Fruit fly (Drosophila melanogaster) whole organism, pupa: Measurements from ENCODE around the gene Exn.
A peak's percentile ranks its signal among the peaks of the same experiment; 100 is the strongest.

Experiments used
- CG10348 ChIP-seq: fragments of 200-800 bp; sonication (Bioruptor generic); IDR thresholded peaks from 2 replicates; pipeline ENCODE4 v1.3.6; 2022; ENCODE audit warnings: missing biosample characterization, missing genetic modification characterization
- CG12605 ChIP-seq: fragments of 200-800 bp; sonication (Bioruptor generic); IDR thresholded peaks from 2 replicates; pipeline ENCODE4 v1.3.6; 2022; ENCODE audit warnings: missing biosample characterization, missing genetic modification characterization
- CG13204 ChIP-seq: fragments of 200-800 bp; sonication (Bioruptor generic); optimal IDR thresholded peaks from 2 replicates; lab custom pipeline; 2018; ENCODE audit warnings: missing biosample characterization, mild to moderate bottlenecking, missing genetic modification characterization, moderate library complexity
- CG14655 ChIP-seq: fragments of 200-800 bp; sonication (Bioruptor generic); optimal IDR thresholded peaks from 3 replicates; lab custom pipeline; 2017; ENCODE audit warnings: mild to moderate bottlenecking, missing biosample characterization, missing genetic modification reagents, missing genetic modification characterization
- CG15710 ChIP-seq: fragments of 200-800 bp; sonication (Bioruptor generic); optimal IDR thresholded peaks from 2 replicates; lab custom pipeline; 2018; ENCODE audit warnings: missing biosample characterization, mild to moderate bottlenecking, missing genetic modification characterization, moderate library complexity
- CG17806 ChIP-seq: fragments of 200-800 bp; sonication (Bioruptor generic); optimal IDR thresholded peaks from 2 replicates; lab custom pipeline; 2018; ENCODE audit warnings: missing biosample characterization, mild to moderate bottlenecking, missing genetic modification characterization, moderate library complexity
- CG32121 ChIP-seq: fragments of 200-800 bp; sonication (Bioruptor generic); IDR thresholded peaks from 2 replicates; pipeline ENCODE4 v1.3.6; 2022; ENCODE audit warnings: missing biosample characterization, missing genetic modification characterization
- CG34367 ChIP-seq: fragments of 200-800 bp; sonication (Bioruptor generic); optimal IDR thresholded peaks from 2 replicates; lab custom pipeline; 2018; ENCODE audit warnings: missing biosample characterization, mild to moderate bottlenecking, missing genetic modification characterization
- CG4496 ChIP-seq: fragments of 200-800 bp; sonication (Bioruptor generic); IDR thresholded peaks from 3 replicates; pipeline ENCODE4 v1.3.6; 2022; ENCODE audit warnings: missing biosample characterization, missing genetic modification characterization
- CG8159 ChIP-seq: fragments of 200-800 bp; sonication (Bioruptor generic); optimal IDR thresholded peaks from 3 replicates; lab custom pipeline; 2018; ENCODE audit warnings: missing biosample characterization, mild to moderate bottlenecking, missing genetic modification characterization, moderate library complexity
- CG8301 ChIP-seq: fragments of 200-800 bp; sonication (Bioruptor generic); optimal IDR thresholded peaks from 2 replicates; lab custom pipeline; 2018; ENCODE audit warnings: missing biosample characterization, mild to moderate bottlenecking, missing genetic modification characterization
- CG9948 ChIP-seq: fragments of 200-800 bp; sonication (Bioruptor generic); optimal IDR thresholded peaks from 2 replicates; lab custom pipeline; 2018; ENCODE audit warnings: missing biosample characterization, mild to moderate bottlenecking, missing genetic modification characterization, moderate library complexity
- D1 ChIP-seq: fragments of 200-800 bp; sonication (Bioruptor generic); optimal IDR thresholded peaks from 2 replicates; lab custom pipeline; 2018; ENCODE audit warnings: missing biosample characterization, mild to moderate bottlenecking, missing genetic modification characterization, moderate library complexity
- EcR ChIP-seq: fragments of 200-800 bp; sonication (Bioruptor generic); optimal IDR thresholded peaks from 3 replicates; lab custom pipeline; 2019; ENCODE audit warnings: missing biosample characterization, missing genetic modification characterization, mild to moderate bottlenecking, moderate library complexity, missing genetic modification reagents
- Ets98B ChIP-seq: fragments of 200-800 bp; sonication (Bioruptor generic); IDR thresholded peaks from 2 replicates; pipeline ENCODE4 v1.3.6; 2022; ENCODE audit warnings: missing biosample characterization, missing genetic modification characterization
- Pif1A ChIP-seq: fragments of 200-800 bp; sonication (Bioruptor generic); optimal IDR thresholded peaks from 3 replicates; lab custom pipeline; 2016; ENCODE audit warnings: missing biosample characterization, missing genetic modification characterization
- Pif1B ChIP-seq: fragments of 200-800 bp; sonication (Bioruptor generic); optimal IDR thresholded peaks from 3 replicates; lab custom pipeline; 2016; ENCODE audit warnings: missing biosample characterization, missing genetic modification characterization
- Snoo ChIP-seq: fragments of 200-800 bp; sonication (Bioruptor generic); optimal IDR thresholded peaks from 3 replicates; lab custom pipeline; 2017; ENCODE audit warnings: missing biosample characterization, mild to moderate bottlenecking, missing genetic modification characterization, inconsistent platforms
- fd96Ca ChIP-seq: fragments of 200-800 bp; sonication (Bioruptor generic); IDR thresholded peaks from 3 replicates; pipeline ENCODE4 v1.3.6; 2022; ENCODE audit warnings: missing biosample characterization, missing genetic modification characterization
- gl ChIP-seq: fragments of 200-800 bp; sonication (Bioruptor generic); optimal IDR thresholded peaks from 2 replicates; lab custom pipeline; 2018; ENCODE audit warnings: missing biosample characterization, mild to moderate bottlenecking, missing genetic modification characterization
- rn ChIP-seq: fragments of 200-800 bp; sonication (Bioruptor generic); IDR thresholded peaks from 2 replicates; pipeline ENCODE4 v1.3.6; 2022; ENCODE audit warnings: missing biosample characterization, missing genetic modification characterization

The Exn gene

dm6 chr3L:16988526-16988925 lies 18.7 kb downstream of the Exn start:
- TF ChIP-seq D1: no peak
- peak; percentile 95 for TF ChIP-seq EcR (GFP tag; lab: Kevin White, UChicago)
- no peak for TF ChIP-seq CG34367
- no peak for TF ChIP-seq CG15710 (tag; lab: Kevin White, UChicago)
- TF ChIP-seq CG13204 (GFP tag; lab: Kevin White, UChicago): no peak
- TF ChIP-seq, all 21 proteins: peak for 1

- TF ChIP-seq Snoo (tag; lab: Kevin White, UChicago): peak; percentile 80
- peak; percentile 29 for TF ChIP-seq EcR (GFP tag; lab: Kevin White, UChicago)
- peak; percentile 64 for TF ChIP-seq Ets98B (GFP tag; lab: Robert Waterston, UW)
- no peak for TF ChIP-seq Pif1B (GFP tag; lab: Kevin White, UChicago)
- peak; percentile 89 for TF ChIP-seq CG15710 (tag; lab: Kevin White, UChicago)
- no peak for TF ChIP-seq CG10348 (GFP tag; lab: Robert Waterston, UW)
- TF ChIP-seq CG34367: peak; percentile 72
- peak; percentile 64 for TF ChIP-seq CG12605
- peak; percentile 78 for TF ChIP-seq CG13204 (GFP tag; lab: Kevin White, UChicago)
- no peak for TF ChIP-seq rn (GFP tag; lab: Robert Waterston, UW)
- TF ChIP-seq CG14655 (GFP tag; lab: Kevin White, UChicago): no peak
- TF ChIP-seq fd96Ca (GFP tag; lab: Robert Waterston, UW): no peak
- TF ChIP-seq gl (tag; lab: Kevin White, UChicago): peak; percentile 39
- peak; percentile 89 for TF ChIP-seq CG8159 (tag; lab: Kevin White, UChicago)
- peak; percentile 81 for TF ChIP-seq CG8301 (tag; lab: Kevin White, UChicago)
- TF ChIP-seq CG4496 (GFP tag; lab: Robert Waterston, UW): peak; percentile 74; the same call in 1 of the 3 replicates
- peak; percentile 59 for TF ChIP-seq CG32121 (GFP tag; lab: Robert Waterston, UW)
- peak; percentile 78 for TF ChIP-seq CG9948 (tag; lab: Kevin White, UChicago)
- TF ChIP-seq CG17806 (tag; lab: Kevin White, UChicago): peak; percentile 80
- no peak for TF ChIP-seq D1
These were observed 19.4 kb downstream of the Exn start for dm6 chr3L:16989169-16989568.

- TF ChIP-seq CG15710 (tag; lab: Kevin White, UChicago) (no peak), CG9948 (tag; lab: Kevin White, UChicago) (no peak), CG13204 (GFP tag; lab: Kevin White, UChicago) (no peak), CG34367 (no peak), gl (tag; lab: Kevin White, UChicago) (no peak), CG14655 (GFP tag; lab: Kevin White, UChicago) (no peak), Ets98B (GFP tag; lab: Robert Waterston, UW) (no peak), Pif1A (GFP tag; lab: Kevin White, UChicago) (no peak)
These were observed 25.0 kb downstream of the Exn start for dm6 chr3L:16994805-16995204.

- TF ChIP-seq CG4496 (GFP tag; lab: Robert Waterston, UW) (0 out of 3 replicates have a peak, but pooled peaks have one; percentile 26), CG9948 (tag; lab: Kevin White, UChicago) (no peak), EcR (GFP tag; lab: Kevin White, UChicago) (no peak), CG32121 (GFP tag; lab: Robert Waterston, UW) (no peak), Ets98B (GFP tag; lab: Robert Waterston, UW) (no peak), gl (tag; lab: Kevin White, UChicago) (peak; percentile 19)
These were observed 30.5 kb downstream of the Exn start for dm6 chr3L:17000289-17000688.

dm6 chr3L:17001055-17001454 lies 31.2 kb downstream of the Exn start:
- no peak for TF ChIP-seq CG9948 (tag; lab: Kevin White, UChicago)
- no peak for TF ChIP-seq CG8301 (tag; lab: Kevin White, UChicago)
- TF ChIP-seq Snoo (tag; lab: Kevin White, UChicago): no peak
- peak; percentile 21 for TF ChIP-seq EcR (GFP tag; lab: Kevin White, UChicago)
- 0 out of 3 replicates have a peak, but pooled peaks have one; percentile 14 for TF ChIP-seq fd96Ca (GFP tag; lab: Robert Waterston, UW)
- TF ChIP-seq CG13204 (GFP tag; lab: Kevin White, UChicago): no peak

- TF ChIP-seq CG12605 (0 out of 2 replicates have a peak, but pooled peaks have one; percentile 8), CG13204 (GFP tag; lab: Kevin White, UChicago) (peak; percentile 84), CG4496 (GFP tag; lab: Robert Waterston, UW) (peak; percentile 32; the same call in 1 of the 3 replicates), fd96Ca (GFP tag; lab: Robert Waterston, UW) (no peak), CG9948 (tag; lab: Kevin White, UChicago) (no peak), EcR (GFP tag; lab: Kevin White, UChicago) (peak; percentile 82)
These were observed 32.5 kb downstream of the Exn start for dm6 chr3L:17002140-17002849.
